Fruit fly (Drosophila melanogaster) whole organism, wandering third instar larva: Measurements from ENCODE around the gene ssx.

Experiments
- Abd-B ChIP-seq: fragments of >200 bp; optimal IDR thresholded peaks from 2 replicates; lab custom pipeline; 2017; ENCODE audit warnings: missing biosample characterization, missing genetic modification characterization
- CG9705 ChIP-seq: fragments of 200-800 bp; sonication (Bioruptor generic); optimal IDR thresholded peaks from 2 replicates; lab custom pipeline; 2018; ENCODE audit warnings: missing biosample characterization, mild to moderate bottlenecking, missing genetic modification characterization
- Dfd ChIP-seq: fragments of >200 bp; optimal IDR thresholded peaks from 2 replicates; lab custom pipeline; 2017; ENCODE audit warnings: missing biosample characterization, missing genetic modification characterization
- Dif ChIP-seq: fragments of 200-275, 200-300 bp; sonication (Bioruptor generic); optimal IDR thresholded peaks from 2 replicates; lab custom pipeline; 2018; ENCODE audit warnings: missing biosample characterization, missing genetic modification characterization; ENCODE audit not compliant: partially characterized antibody
- GATAd ChIP-seq: sonication (Bioruptor generic); optimal IDR thresholded peaks from 2 replicates; lab custom pipeline; 2016; ENCODE audit warnings: missing biosample characterization, missing genetic modification characterization
- HLH106 ChIP-seq: fragments of 200-800 bp; optimal IDR thresholded peaks from 3 replicates; lab custom pipeline; 2019; ENCODE audit warnings: missing biosample characterization, mild to moderate bottlenecking, missing genetic modification characterization, moderate library complexity
- Hnf4 ChIP-seq: fragments of 200-800 bp; sonication (Bioruptor generic); optimal IDR thresholded peaks from 2 replicates; lab custom pipeline; 2016; ENCODE audit warnings: missing biosample characterization, mild to moderate bottlenecking, missing genetic modification characterization
- Hr78 ChIP-seq: fragments of >200 bp; optimal IDR thresholded peaks from 2 replicates; lab custom pipeline; 2017; ENCODE audit warnings: missing biosample characterization, missing genetic modification characterization
- Hr83 ChIP-seq: fragments of 200-300 bp; sonication (Bioruptor generic); optimal IDR thresholded peaks from 2 replicates; lab custom pipeline; 2016; ENCODE audit warnings: missing biosample characterization, mild to moderate bottlenecking, missing genetic modification characterization, moderate library complexity; ENCODE audit not compliant: poor library complexity, severe bottlenecking
- Jra ChIP-seq: sonication (Bioruptor generic); optimal IDR thresholded peaks from 2 replicates; lab custom pipeline; 2016; ENCODE audit warnings: missing biosample characterization, missing genetic modification characterization
- Mio ChIP-seq: sonication (Bioruptor generic); optimal IDR thresholded peaks from 2 replicates; lab custom pipeline; 2016; ENCODE audit warnings: missing biosample characterization, missing genetic modification characterization
- Myc ChIP-seq: fragments of >200 bp; optimal IDR thresholded peaks from 2 replicates; lab custom pipeline; 2017
- N ChIP-seq: fragments of >200 bp; optimal IDR thresholded peaks from 2 replicates; lab custom pipeline; 2018; ENCODE audit warnings: missing biosample characterization, missing external identifiers, missing genetic modification characterization
- Rel ChIP-seq, 2 experiments: fragments of 200-800 bp; sonication (Bioruptor generic) in 1 of 2; optimal IDR thresholded peaks; 2 replicates in 1 of 2; 3 replicates in 1 of 2; lab custom pipeline; 2016 to 2019; ENCODE audit warnings: mild to moderate bottlenecking in 2 of 2, missing biosample characterization in 2 of 2, missing genetic modification characterization in 2 of 2, moderate library complexity in 1 of 2
- Sp1 ChIP-seq: fragments of 200-800 bp; sonication (Bioruptor generic); optimal IDR thresholded peaks from 3 replicates; lab custom pipeline; 2019; ENCODE audit warnings: missing biosample characterization, mild to moderate bottlenecking, missing genetic modification characterization, moderate library complexity
- br ChIP-seq: fragments of 200-800 bp; sonication (Bioruptor generic); optimal IDR thresholded peaks from 2 replicates; lab custom pipeline; 2016; ENCODE audit warnings: missing biosample characterization, missing genetic modification characterization
- dl ChIP-seq, 2 experiments: fragments of 175-275, 200-275 bp in 1 of 2; fragments of 200-275 bp in 1 of 2; sonication (Bioruptor generic); optimal IDR thresholded peaks; lab custom pipeline; 2018; ENCODE audit warnings: mild to moderate bottlenecking in 2 of 2, missing biosample characterization in 2 of 2, missing genetic modification characterization in 2 of 2, moderate library complexity in 2 of 2; ENCODE audit not compliant: partially characterized antibody in 2 of 2, insufficient read depth in 1 of 2
- dmrt93B ChIP-seq: fragments of 200-800 bp; sonication (Bioruptor generic); optimal IDR thresholded peaks from 2 replicates; lab custom pipeline; 2018; ENCODE audit warnings: missing biosample characterization, mild to moderate bottlenecking, missing genetic modification characterization
- dsf ChIP-seq: sonication (Bioruptor generic); optimal IDR thresholded peaks from 2 replicates; lab custom pipeline; 2016; ENCODE audit warnings: missing biosample characterization, missing genetic modification characterization, borderline replicate concordance
- ey ChIP-seq: fragments of 200-800 bp; sonication (Bioruptor generic); optimal IDR thresholded peaks from 2 replicates; lab custom pipeline; 2016; ENCODE audit warnings: missing biosample characterization, missing genetic modification characterization
- foxo ChIP-seq, 2 experiments: fragments of 200-800 bp; sonication (Bioruptor generic); optimal IDR thresholded peaks; 2 replicates in 1 of 2; 3 replicates in 1 of 2; lab custom pipeline; 2016 to 2017; ENCODE audit warnings: missing biosample characterization in 2 of 2, missing genetic modification characterization in 2 of 2
- h ChIP-seq: fragments of 200-800 bp; sonication (Bioruptor generic); optimal IDR thresholded peaks from 3 replicates; lab custom pipeline; 2016; ENCODE audit warnings: missing biosample characterization, mild to moderate bottlenecking, missing genetic modification characterization
- jim ChIP-seq: fragments of 175-275, 200-325 bp; sonication (Bioruptor generic); optimal IDR thresholded peaks from 2 replicates; lab custom pipeline; 2016; ENCODE audit warnings: missing biosample characterization, mild to moderate bottlenecking, missing genetic modification characterization
- lola ChIP-seq: fragments of >200 bp; optimal IDR thresholded peaks from 2 replicates; lab custom pipeline; 2017; ENCODE audit warnings: missing biosample characterization, missing genetic modification characterization
- pan ChIP-seq: fragments of >200 bp; optimal IDR thresholded peaks from 2 replicates; lab custom pipeline; 2017
- psq ChIP-seq: fragments of 200-800 bp; sonication (Bioruptor generic); optimal IDR thresholded peaks from 3 replicates; lab custom pipeline; 2017; ENCODE audit warnings: missing biosample characterization, mild to moderate bottlenecking, missing genetic modification characterization, moderate library complexity
- rgr ChIP-seq: fragments of 200-800 bp; sonication (Bioruptor generic); optimal IDR thresholded peaks from 3 replicates; lab custom pipeline; 2016; ENCODE audit warnings: missing biosample characterization, mild to moderate bottlenecking, missing genetic modification characterization
- sage ChIP-seq: fragments of 200-800 bp; sonication (Bioruptor generic); optimal IDR thresholded peaks from 2 replicates; lab custom pipeline; 2016; ENCODE audit warnings: missing biosample characterization, mild to moderate bottlenecking, missing genetic modification characterization
- sv ChIP-seq: fragments of 200-800 bp; sonication (Bioruptor generic); optimal IDR thresholded peaks from 3 replicates; lab custom pipeline; 2016; ENCODE audit warnings: missing biosample characterization, missing genetic modification characterization
- tai ChIP-seq: sonication (Bioruptor generic); optimal IDR thresholded peaks from 2 replicates; lab custom pipeline; 2016; ENCODE audit warnings: missing biosample characterization, missing genetic modification characterization
- usp ChIP-seq: fragments of >200 bp; optimal IDR thresholded peaks from 2 replicates; lab custom pipeline; 2017; ENCODE audit warnings: missing biosample characterization, missing genetic modification characterization

The ssx gene

dm6 chrX:1368949-1369348, 1.4 kb upstream of the ssx start, which contains the start of gene CG14770:
TSS of gene CG14770 (plus strand) at chrX:1369249.
- no peak for TF ChIP-seq N
- no peak for TF ChIP-seq tai (GFP tag; lab: Kevin White, UChicago)
- TF ChIP-seq Hr78 (GFP tag; lab: Kevin White, UChicago): no peak
- TF ChIP-seq Sp1 (GFP tag; lab: Kevin White, UChicago): no peak
- TF ChIP-seq rgr: no peak
- TF ChIP-seq psq (GFP tag; lab: Kevin White, UChicago): no peak
- no peak for TF ChIP-seq Myc (lab: Kevin White, UChicago)
- no peak for TF ChIP-seq sv
- no peak for TF ChIP-seq usp (GFP tag; lab: Kevin White, UChicago)
- TF ChIP-seq jim (GFP tag; lab: Kevin White, UChicago): no peak
- TF ChIP-seq dmrt93B (GFP tag; lab: Kevin White, UChicago): no peak
- TF ChIP-seq lola (GFP tag; lab: Kevin White, UChicago): no peak
- no peak for TF ChIP-seq pan
- TF ChIP-seq br (GFP tag; lab: Kevin White, UChicago): no peak
- TF ChIP-seq Hr83 (GFP tag; lab: Kevin White, UChicago): no peak
- TF ChIP-seq, all 38 proteins: peak for 0

dm6 chrX:1372667-1373066, 2.3 kb downstream of the ssx start:
- TF ChIP-seq CG9705 (GFP tag; lab: Kevin White, UChicago): no peak
- no peak for TF ChIP-seq Mio (GFP tag; lab: Kevin White, UChicago)
- no peak for TF ChIP-seq HLH106 (tag; lab: Kevin White, UChicago)
- no peak for TF ChIP-seq ey (GFP tag; lab: Kevin White, UChicago)
- TF ChIP-seq Hr78 (GFP tag; lab: Kevin White, UChicago): no peak
- no peak for TF ChIP-seq GATAd (GFP tag; lab: Kevin White, UChicago)
- TF ChIP-seq psq (GFP tag; lab: Kevin White, UChicago): no peak
- TF ChIP-seq dl (GFP tag; optimal IDR thresholded peaks at IDR 0.05; lab: Kevin White, UChicago; ENCODE audit: insufficient read depth in 1 of 2, partially characterized antibody in 2 of 2): no peak
- TF ChIP-seq br (GFP tag; lab: Kevin White, UChicago): no peak
- TF ChIP-seq sv: no peak
- TF ChIP-seq Hnf4 (GFP tag; lab: Kevin White, UChicago): no peak
- TF ChIP-seq Rel (GFP tag; optimal IDR thresholded peaks at IDR 0.05; lab: Kevin White, UChicago): no peak
- TF ChIP-seq Rel (tag; optimal IDR thresholded peaks at IDR 0.05; lab: Kevin White, UChicago): no peak
- TF ChIP-seq h: no peak
- TF ChIP-seq Sp1 (GFP tag; lab: Kevin White, UChicago): no peak
- TF ChIP-seq tai (GFP tag; lab: Kevin White, UChicago): no peak

dm6 chrX:1375265-1375958, 5.0 kb downstream of the ssx start, which contains the start of gene AMPKalpha:
TSS of gene AMPKalpha (plus strand) at chrX:1375536.
- TF ChIP-seq ey (GFP tag; lab: Kevin White, UChicago) (no peak), CG9705 (GFP tag; lab: Kevin White, UChicago) (no peak), sage (GFP tag; lab: Kevin White, UChicago) (no peak), Mio (GFP tag; lab: Kevin White, UChicago) (no peak), Dif (GFP tag; lab: Kevin White, UChicago) (no peak), foxo (GFP tag; optimal IDR thresholded peaks at IDR 0.05; lab: Kevin White, UChicago) (no peak), Rel (GFP tag; optimal IDR thresholded peaks at IDR 0.05; lab: Kevin White, UChicago) (no peak), Rel (tag; optimal IDR thresholded peaks at IDR 0.05; lab: Kevin White, UChicago) (no peak), Myc (lab: Kevin White, UChicago) (no peak), Dfd (no peak), Hnf4 (GFP tag; lab: Kevin White, UChicago) (no peak), Hr78 (GFP tag; lab: Kevin White, UChicago) (no peak), GATAd (GFP tag; lab: Kevin White, UChicago) (no peak), HLH106 (tag; lab: Kevin White, UChicago) (no peak)

dm6 chrX:1379692-1380349, 9.4 kb downstream of the ssx start:
- TF ChIP-seq dsf (GFP tag; lab: Kevin White, UChicago) (no peak), Jra (GFP tag; lab: Kevin White, UChicago) (no peak), Abd-B (no peak), br (GFP tag; lab: Kevin White, UChicago) (no peak), lola (GFP tag; lab: Kevin White, UChicago) (no peak), N (no peak)
